Worm (Caenorhabditis elegans): ENCODE results near the gene ttr-10.

DNA sequence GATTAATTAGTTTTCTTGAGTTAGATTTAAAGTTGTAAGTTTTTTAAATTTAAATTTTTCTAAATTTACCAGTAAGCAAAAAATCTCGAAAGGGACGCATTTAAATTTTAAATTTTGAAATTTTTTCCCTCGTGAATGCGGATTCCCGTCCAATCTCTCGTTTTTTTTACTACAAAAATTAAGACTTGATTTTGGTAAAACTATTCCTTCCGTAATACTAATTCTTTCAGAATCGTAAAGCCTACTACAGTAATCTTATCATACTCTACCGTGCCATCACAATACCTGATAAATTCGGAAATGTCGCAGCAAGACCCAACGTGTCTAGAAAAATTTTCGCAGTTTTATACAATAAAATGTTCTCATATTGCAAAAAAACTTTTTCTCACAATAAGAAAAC lies 8.5 kb downstream of the ttr-10 start, which contains the start of the genes C54F6.19 and nhx-3:
- TF ChIP-seq athp-1 (tag; optimal IDR thresholded peaks at IDR 0.05), result no peak
- TF ChIP-seq hmg-1.2 (GFP tag; IDR thresholded peaks at IDR 0.05), result no peak
- TF ChIP-seq madf-10 (tag; optimal IDR thresholded peaks at IDR 0.05), result no peak
- no peak for TF ChIP-seq sdz-38 (tag; optimal IDR thresholded peaks at IDR 0.05)
- TF ChIP-seq snpc-4 (GFP tag; optimal IDR thresholded peaks at IDR 0.05), result no peak
- no peak for TF ChIP-seq snpc-4 (tag; optimal IDR thresholded peaks at IDR 0.05)
- no peak for TF ChIP-seq ama-1 (optimal IDR thresholded peaks at IDR 0.05)
- TF ChIP-seq ama-1 (GFP tag; optimal IDR thresholded peaks at IDR 0.05), result no peak
- no peak for TF ChIP-seq T26A5.8 (tag; optimal IDR thresholded peaks at IDR 0.05)
- TF ChIP-seq B0019.2 (GFP tag; conservative IDR thresholded peaks at IDR 0.05), result no peak
- no peak for TF ChIP-seq D2030.7 (GFP tag; IDR thresholded peaks at IDR 0.05)
- TF ChIP-seq K11D2.4 (GFP tag; IDR thresholded peaks at IDR 0.05), result no peak
- TF ChIP-seq F33H1.4 (GFP tag; IDR thresholded peaks at IDR 0.05), result no peak
- TF ChIP-seq madf-8 (GFP tag; conservative IDR thresholded peaks at IDR 0.05), result no peak
- TF ChIP-seq unc-62 (GFP tag; optimal IDR thresholded peaks at IDR 0.05), result no peak
- no peak for TF ChIP-seq Y56A3A.18 (GFP tag; IDR thresholded peaks at IDR 0.05)

Data from whole organism, young adult.